Worm (Caenorhabditis elegans) whole organism, early embryonic: ENCODE results near the gene K04G7.1.
A peak's percentile ranks its signal among the peaks of the same experiment; 100 is the strongest.
"Not testable (repeated sequence)": the region's sequence is repeated elsewhere in the genome, so short reads cannot be mapped to it uniquely, and the experiment has no call there.

Experiments
- B0310.2 ChIP-seq: sonication (generic microtip); optimal IDR thresholded peaks from 2 replicates; lab custom pipeline; 2016; ENCODE audit warnings: mild to moderate bottlenecking, missing genetic modification characterization, missing compliant biosample characterization
- F13C5.2 ChIP-seq: sonication (generic microtip); optimal IDR thresholded peaks from 2 replicates; lab custom pipeline; 2017; ENCODE audit warnings: mild to moderate bottlenecking, missing genetic modification characterization, inconsistent platforms, missing compliant biosample characterization
- aly-1 ChIP-seq: sonication (generic microtip); optimal IDR thresholded peaks from 2 replicates; lab custom pipeline; 2016; ENCODE audit warnings: missing genetic modification characterization, missing compliant biosample characterization
- ama-1 ChIP-seq: fragments of 150-350 bp; optimal IDR thresholded peaks from 2 replicates; lab custom pipeline; 2014
- ceh-13 ChIP-seq: fragments of 200-800 bp; sonication (Bioruptor generic); optimal IDR thresholded peaks from 2 replicates; lab custom pipeline; 2018; ENCODE audit warnings: mild to moderate bottlenecking, missing genetic modification characterization, missing compliant biosample characterization
- ceh-36 ChIP-seq: sonication (generic microtip); optimal IDR thresholded peaks from 2 replicates; lab custom pipeline; 2016; ENCODE audit warnings: missing genetic modification characterization, inconsistent platforms, missing compliant biosample characterization
- ets-7 ChIP-seq: sonication (generic microtip); optimal IDR thresholded peaks from 2 replicates; lab custom pipeline; 2016; ENCODE audit warnings: missing genotype, missing genetic modification characterization, missing compliant biosample characterization
- flt-1 ChIP-seq: fragments of 200-800 bp; sonication (Bioruptor generic); IDR thresholded peaks from 2 replicates; pipeline ENCODE4 v1.3.6; 2022; ENCODE audit warnings: missing genetic modification characterization, missing compliant biosample characterization
- hmbx-1 ChIP-seq: sonication (generic microtip); optimal IDR thresholded peaks from 2 replicates; lab custom pipeline; 2016; ENCODE audit warnings: mild to moderate bottlenecking, missing genetic modification characterization, missing compliant biosample characterization
- hmg-4 ChIP-seq: fragments of 200-800 bp; sonication (Bioruptor generic); optimal IDR thresholded peaks from 2 replicates; lab custom pipeline; 2018; ENCODE audit warnings: mild to moderate bottlenecking, missing genetic modification characterization, missing compliant biosample characterization
- hnd-1 ChIP-seq: sonication (generic microtip); optimal IDR thresholded peaks from 2 replicates; lab custom pipeline; 2016; ENCODE audit warnings: missing genetic modification characterization, missing compliant biosample characterization
- pes-1 ChIP-seq: fragments of 200-800 bp; sonication (Bioruptor generic); IDR thresholded peaks from 2 replicates; pipeline ENCODE4 v1.3.6; 2022; ENCODE audit warnings: missing genetic modification reagents, missing genetic modification characterization, missing compliant biosample characterization
- scrt-1 ChIP-seq: fragments of 200-800 bp; sonication (Bioruptor generic); IDR thresholded peaks from 2 replicates; pipeline ENCODE4 v1.3.6; 2022; ENCODE audit warnings: missing genetic modification characterization, missing compliant biosample characterization
- sea-1 ChIP-seq: fragments of 200-800 bp; sonication (Bioruptor generic); conservative IDR thresholded peaks from 2 replicates; pipeline ENCODE4 v1.3.6; 2022; ENCODE audit warnings: missing genetic modification characterization, missing compliant biosample characterization
- tbx-11 ChIP-seq: fragments of 200-800 bp; sonication (Bioruptor generic); IDR thresholded peaks from 2 replicates; pipeline ENCODE4 v1.3.6; 2022; ENCODE audit warnings: missing genetic modification characterization, missing compliant biosample characterization
- tbx-37 ChIP-seq: fragments of 200-800 bp; sonication (Bioruptor generic); conservative IDR thresholded peaks from 2 replicates; pipeline ENCODE4 v1.3.6; 2022; ENCODE audit warnings: missing genetic modification reagents, missing genetic modification characterization, missing compliant biosample characterization
- tra-4 ChIP-seq: sonication (generic microtip); optimal IDR thresholded peaks from 2 replicates; lab custom pipeline; 2017; ENCODE audit warnings: missing genetic modification characterization, missing compliant biosample characterization

Gene K04G7.1

DNA sequence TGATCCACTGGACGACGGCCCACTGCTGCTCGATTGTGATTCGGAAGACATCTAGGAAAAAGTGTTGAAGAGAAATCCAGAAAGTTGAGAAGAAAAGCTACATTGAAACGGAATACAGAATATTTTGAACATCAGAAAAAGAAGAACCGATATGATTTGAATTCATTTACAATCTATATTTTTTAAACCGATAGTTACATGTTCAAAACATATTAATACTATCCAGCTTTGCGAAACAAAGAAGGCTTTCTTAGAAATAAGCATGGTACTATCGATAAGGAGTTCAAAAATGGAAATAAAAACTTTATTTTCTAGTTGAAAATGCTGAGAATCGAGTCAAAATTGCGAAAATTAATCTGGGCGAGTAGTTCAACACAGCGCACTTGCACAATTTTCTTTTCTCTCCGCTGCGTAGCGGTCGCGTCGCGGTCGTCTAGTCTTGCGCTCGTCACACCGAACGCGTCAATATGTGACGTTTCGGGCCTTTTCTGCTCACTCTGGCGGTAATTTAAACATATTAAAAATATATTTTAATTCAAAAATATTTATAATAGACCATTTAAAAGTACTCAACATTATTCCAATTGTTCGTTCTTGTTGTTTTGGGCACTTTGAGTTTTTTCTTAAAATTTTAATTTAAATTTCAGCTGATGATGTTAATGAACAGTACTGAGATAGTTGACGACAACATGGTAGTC is at the start of gene K04G7.1, which contains the start of gene syf-2:
TSS of gene K04G7.1 (plus strand) at position 648 of the 698 bp plus-strand sequence.
TSS of gene syf-2 (minus strand) at position 51 of the 698 bp plus-strand sequence.
- TF ChIP-seq sea-1 (no peak), F13C5.2 (tag; lab: Kevin White, UChicago) (peak; percentile 75), pes-1 (GFP tag; lab: Robert Waterston, UW) (no peak), hmg-4 (GFP tag; lab: Kevin White, UChicago) (peak; percentile 69), tbx-11 (GFP tag; lab: Robert Waterston, UW) (no peak)

ce11 chrIII:7114952-7115488 is 47.5 kb upstream of the K04G7.1 start, which contains the start of gene nhr-10:
nhr-10 (minus strand) TSS chrIII:7115438.
- TF ChIP-seq ceh-13 (GFP tag; lab: Kevin White, UChicago) = no peak
- no peak for TF ChIP-seq pes-1 (GFP tag; lab: Robert Waterston, UW)

ce11 chrIII:7116615-7117252 is 45.8 kb upstream of the K04G7.1 start:
- TF ChIP-seq ceh-13 (GFP tag; lab: Kevin White, UChicago) (no peak), tra-4 (tag; lab: Kevin White, UChicago) (no peak), hmg-4 (GFP tag; lab: Kevin White, UChicago) (no peak), F13C5.2 (tag; lab: Kevin White, UChicago) (no peak), tbx-37 (GFP tag; lab: Robert Waterston, UW) (no peak), scrt-1 (GFP tag; lab: Robert Waterston, UW) (no peak), tbx-11 (GFP tag; lab: Robert Waterston, UW) (no peak), flt-1 (no peak), hnd-1 (tag; lab: Kevin White, UChicago) (no peak), ceh-36 (no peak), ets-7 (tag; lab: Kevin White, UChicago) (no peak), hmbx-1 (tag; lab: Kevin White, UChicago) (no peak), pes-1 (GFP tag; lab: Robert Waterston, UW) (no peak)

DNA sequence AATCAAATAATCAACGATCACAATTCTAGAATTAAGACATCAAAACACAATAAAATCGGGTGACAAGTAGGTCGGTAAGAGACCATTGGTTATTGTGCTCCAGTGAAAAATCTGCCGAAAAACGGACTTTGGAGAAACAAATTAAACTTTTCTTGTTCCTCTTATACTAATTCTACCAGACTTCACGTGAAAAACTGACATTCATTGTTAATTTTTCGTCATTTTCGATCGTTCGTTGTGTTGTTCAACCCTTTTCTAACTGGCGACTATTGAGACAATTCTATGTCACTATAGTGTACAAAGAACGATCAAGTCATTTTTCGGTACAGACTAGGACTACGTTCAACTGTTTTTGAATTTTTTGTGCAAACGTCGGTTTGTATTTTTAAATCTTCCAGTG is 42.0 kb upstream of the K04G7.1 start:
- TF ChIP-seq ets-7 (tag; lab: Kevin White, UChicago) (no peak), B0310.2 (tag; lab: Kevin White, UChicago) (no peak), scrt-1 (GFP tag; lab: Robert Waterston, UW) (no peak), ceh-13 (GFP tag; lab: Kevin White, UChicago) (no peak), tbx-11 (GFP tag; lab: Robert Waterston, UW) (no peak), F13C5.2 (tag; lab: Kevin White, UChicago) (no peak), sea-1 (no peak), tbx-37 (GFP tag; lab: Robert Waterston, UW) (no peak), flt-1 (no peak), aly-1 (tag; lab: Kevin White, UChicago) (no peak), tra-4 (tag; lab: Kevin White, UChicago) (no peak), ceh-36 (no peak), hmbx-1 (tag; lab: Kevin White, UChicago) (no peak), hnd-1 (tag; lab: Kevin White, UChicago) (no peak), ama-1 (lab: Kevin White, UChicago) (no peak), hmg-4 (GFP tag; lab: Kevin White, UChicago) (no peak), pes-1 (GFP tag; lab: Robert Waterston, UW) (no peak)

DNA sequence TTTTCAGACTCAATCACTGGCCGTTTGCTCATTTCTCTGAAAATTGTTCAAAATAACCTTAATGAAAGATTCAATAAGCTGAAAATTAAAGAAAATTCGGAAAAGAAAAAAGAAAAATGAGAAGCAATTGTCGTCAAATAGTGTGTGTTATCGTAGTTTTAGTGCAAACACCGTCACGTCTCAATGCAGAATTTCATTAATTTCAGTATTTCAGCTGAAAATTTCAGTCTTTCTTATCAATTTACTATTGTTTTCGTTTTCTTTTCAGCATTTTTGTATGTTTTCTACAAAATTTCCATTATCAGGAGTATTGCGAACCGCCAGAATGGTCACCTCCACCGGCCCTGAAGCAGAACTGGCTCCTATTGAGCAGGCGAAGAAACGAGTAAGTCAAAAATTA is 39.7 kb upstream of the K04G7.1 start, which contains the start of the genes B0280.9 and rpia-1:
TSS of gene B0280.9 (minus strand) at position 36 of the 400 bp plus-strand sequence.
TSS of gene rpia-1 (plus strand) at position 269 of the 400 bp plus-strand sequence.
- TF ChIP-seq F13C5.2 (tag; lab: Kevin White, UChicago) (no peak), scrt-1 (GFP tag; lab: Robert Waterston, UW) (no peak), hmg-4 (GFP tag; lab: Kevin White, UChicago) (no peak)

- TF ChIP-seq F13C5.2 (tag; lab: Kevin White, UChicago) (no peak), sea-1 (no peak), scrt-1 (GFP tag; lab: Robert Waterston, UW) (no peak), flt-1 (no peak), ets-7 (tag; lab: Kevin White, UChicago) (no peak), tbx-37 (GFP tag; lab: Robert Waterston, UW) (no peak), hnd-1 (tag; lab: Kevin White, UChicago) (no peak), hmg-4 (GFP tag; lab: Kevin White, UChicago) (no peak), B0310.2 (tag; lab: Kevin White, UChicago) (no peak), tbx-11 (GFP tag; lab: Robert Waterston, UW) (no peak), ceh-36 (no peak), ceh-13 (GFP tag; lab: Kevin White, UChicago) (no peak), ama-1 (lab: Kevin White, UChicago) (no peak), pes-1 (GFP tag; lab: Robert Waterston, UW) (no peak), tra-4 (tag; lab: Kevin White, UChicago) (no peak), aly-1 (tag; lab: Kevin White, UChicago) (no peak), hmbx-1 (tag; lab: Kevin White, UChicago) (no peak)
Observed at ce11 chrIII:7124364-7124763, 38.1 kb upstream of the K04G7.1 start, which contains the start of gene B0280.2. B0280.2 (plus strand) TSS chrIII:7124664.

DNA sequence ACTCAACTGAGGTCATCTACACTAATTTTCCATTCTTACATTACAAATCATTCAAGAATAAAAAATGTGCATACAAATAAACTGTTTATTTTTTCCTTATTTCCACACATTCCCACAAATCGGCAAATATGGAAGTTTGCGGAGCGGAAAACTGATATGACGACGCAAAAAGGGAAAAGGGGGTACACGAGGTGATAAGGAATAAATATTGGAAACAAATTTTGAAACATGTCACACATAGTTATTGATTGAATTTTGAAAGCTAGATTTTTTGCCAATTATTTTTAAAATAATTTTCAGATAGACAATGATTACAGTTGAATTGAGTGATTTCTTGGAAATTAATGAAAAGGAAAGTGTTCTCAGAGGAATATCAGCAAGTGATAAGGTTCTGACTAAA is 33.9 kb upstream of the K04G7.1 start, which contains the start of gene viro-2:
TSS of gene viro-2 (plus strand) at position 301 of the 400 bp plus-strand sequence.
- not testable (repeated sequence) for TF ChIP-seq tbx-37 (GFP tag; lab: Robert Waterston, UW); tra-4 (tag; lab: Kevin White, UChicago); hnd-1 (tag; lab: Kevin White, UChicago)
